Worm (Caenorhabditis elegans) whole organism, young adult: Measurements from ENCODE around the gene oac-48.
A peak's percentile ranks its signal among the peaks of the same experiment; 100 is the strongest.

ENCODE experiments used
- B0336.3 ChIP-seq: fragments of 200-800 bp; sonication (Bioruptor generic); IDR thresholded peaks from 2 replicates; pipeline ENCODE4 v1.3.6; 2022; ENCODE audit warnings: missing genetic modification characterization, missing compliant biosample characterization
- C06A6.2 ChIP-seq: fragments of 200-800 bp; sonication (Bioruptor generic); conservative IDR thresholded peaks from 2 replicates; pipeline ENCODE4 v1.3.6; 2022; ENCODE audit warnings: missing genetic modification characterization, missing compliant biosample characterization
- C17E4.6 ChIP-seq: fragments of 200-800 bp; sonication (Bioruptor generic); IDR thresholded peaks from 2 replicates; pipeline ENCODE4 v1.3.6; 2022; ENCODE audit warnings: missing genetic modification reagents, missing genetic modification characterization, missing compliant biosample characterization
- D2030.7 ChIP-seq: fragments of 200-800 bp; sonication (Bioruptor generic); IDR thresholded peaks from 2 replicates; pipeline ENCODE4 v1.3.6; 2022; ENCODE audit warnings: missing genetic modification reagents, missing genetic modification characterization, missing compliant biosample characterization
- F23B12.7 ChIP-seq: sonication (generic microtip); optimal IDR thresholded peaks from 2 replicates; lab custom pipeline; 2017; ENCODE audit warnings: missing genetic modification characterization, mild to moderate bottlenecking, missing compliant biosample characterization, antibody characterized with exemption, moderate library complexity; ENCODE audit not compliant: insufficient read depth
- F37B4.10 ChIP-seq: fragments of 200-800 bp; sonication (Bioruptor generic); IDR thresholded peaks from 2 replicates; pipeline ENCODE4 v1.3.6; 2022; ENCODE audit warnings: missing genetic modification characterization, missing compliant biosample characterization
- F49E8.2 ChIP-seq: sonication (generic microtip); optimal IDR thresholded peaks from 3 replicates; lab custom pipeline; 2017; ENCODE audit warnings: missing genetic modification characterization, mild to moderate bottlenecking, missing compliant biosample characterization, antibody characterized with exemption, moderate library complexity; ENCODE audit not compliant: insufficient read depth
- K12H6.12 ChIP-seq: fragments of 200-800 bp; sonication (Bioruptor generic); optimal IDR thresholded peaks from 2 replicates; lab custom pipeline; 2018; ENCODE audit warnings: mild to moderate bottlenecking, missing genetic modification characterization, missing compliant biosample characterization
- T26A5.8 ChIP-seq: sonication (generic microtip); optimal IDR thresholded peaks from 2 replicates; lab custom pipeline; 2016; ENCODE audit warnings: missing genetic modification characterization, missing compliant biosample characterization
- Y56A3A.18 ChIP-seq: fragments of 200-800 bp; sonication (Bioruptor generic); IDR thresholded peaks from 2 replicates; pipeline ENCODE4 v1.3.6; 2022; ENCODE audit warnings: missing genetic modification reagents, missing genetic modification characterization, missing compliant biosample characterization
- Y79H2A.3 ChIP-seq: fragments of 200-800 bp; sonication (Bioruptor generic); conservative IDR thresholded peaks from 2 replicates; pipeline ENCODE4 v1.3.6; 2022; ENCODE audit warnings: missing genetic modification reagents, missing genetic modification characterization, missing compliant biosample characterization
- Y95B8A.8 ChIP-seq: fragments of 200-800 bp; sonication (Bioruptor generic); IDR thresholded peaks from 2 replicates; pipeline ENCODE4 v1.3.6; 2022; ENCODE audit warnings: missing genetic modification reagents, missing genetic modification characterization, missing compliant biosample characterization
- ama-1 ChIP-seq, 3 experiments: fragments of 150-350 bp in 1 of 3; sonication (generic microtip) in 2 of 3; optimal IDR thresholded peaks; 2 replicates each; lab custom pipeline; 2014 to 2018; ENCODE audit warnings: missing biosample characterization in 2 of 3, missing genetic modification characterization in 2 of 3, missing genetic modification reagents in 2 of 3
- aptf-3 ChIP-seq: fragments of 200-800 bp; sonication (Bioruptor generic); IDR thresholded peaks from 2 replicates; pipeline ENCODE4 v1.3.6; 2022; ENCODE audit warnings: missing genetic modification characterization, missing compliant biosample characterization
- athp-1 ChIP-seq: sonication (generic microtip); optimal IDR thresholded peaks from 2 replicates; lab custom pipeline; 2017; ENCODE audit warnings: mild to moderate bottlenecking, missing genetic modification characterization, missing compliant biosample characterization
- attf-6 ChIP-seq: fragments of 200-800 bp; sonication (Bioruptor generic); IDR thresholded peaks from 2 replicates; pipeline ENCODE4 v1.3.6; 2022; ENCODE audit warnings: missing genetic modification reagents, missing genetic modification characterization, missing compliant biosample characterization
- cebp-2 ChIP-seq: fragments of 200-800 bp; sonication (Bioruptor generic); IDR thresholded peaks from 2 replicates; pipeline ENCODE4 v1.3.6; 2022; ENCODE audit warnings: missing genetic modification characterization, missing compliant biosample characterization
- ceh-79 ChIP-seq: sonication (generic microtip); optimal IDR thresholded peaks from 2 replicates; lab custom pipeline; 2017; ENCODE audit warnings: mild to moderate bottlenecking, missing genetic modification characterization, missing compliant biosample characterization
- chd-7 ChIP-seq: sonication (generic microtip); optimal IDR thresholded peaks from 2 replicates; lab custom pipeline; 2016; ENCODE audit warnings: mild to moderate bottlenecking, missing genetic modification characterization, moderate library complexity, missing compliant biosample characterization
- dpl-1 ChIP-seq: fragments of 150-350 bp; optimal IDR thresholded peaks from 2 replicates; lab custom pipeline; 2014; ENCODE audit warnings: missing biosample characterization, missing genetic modification reagents, missing genetic modification characterization
- egl-18 ChIP-seq: fragments of 200-800 bp; sonication (Bioruptor generic); IDR thresholded peaks from 2 replicates; pipeline ENCODE4 v1.3.6; 2022; ENCODE audit warnings: missing genetic modification reagents, missing genetic modification characterization, missing compliant biosample characterization
- egl-44 ChIP-seq: fragments of 200-800 bp; sonication (Bioruptor generic); IDR thresholded peaks from 2 replicates; pipeline ENCODE4 v1.3.6; 2022; ENCODE audit warnings: missing genetic modification reagents, missing genetic modification characterization, missing compliant biosample characterization
- fkh-3 ChIP-seq: sonication (generic microtip); optimal IDR thresholded peaks from 2 replicates; lab custom pipeline; 2016; ENCODE audit warnings: mild to moderate bottlenecking, missing genetic modification characterization, missing compliant biosample characterization
- gei-17 ChIP-seq: fragments of 200-800 bp; sonication (Bioruptor generic); optimal IDR thresholded peaks from 2 replicates; lab custom pipeline; 2018; ENCODE audit warnings: mild to moderate bottlenecking, missing genetic modification characterization, missing compliant biosample characterization
- hmg-1.2 ChIP-seq: fragments of 200-800 bp; sonication (Bioruptor generic); IDR thresholded peaks from 2 replicates; pipeline ENCODE4 v1.3.6; 2022; ENCODE audit warnings: missing genetic modification reagents, missing genetic modification characterization, missing compliant biosample characterization
- hmg-20 ChIP-seq: fragments of 200-800 bp; sonication (Bioruptor generic); IDR thresholded peaks from 2 replicates; pipeline ENCODE4 v1.3.6; 2022; ENCODE audit warnings: missing genetic modification reagents, missing genetic modification characterization, missing compliant biosample characterization
- lag-1 ChIP-seq: fragments of 200-800 bp; sonication (Bioruptor generic); IDR thresholded peaks from 2 replicates; pipeline ENCODE4 v1.3.6; 2022; ENCODE audit warnings: missing genetic modification reagents, missing genetic modification characterization, missing compliant biosample characterization
- let-526 ChIP-seq: fragments of 200-800 bp; sonication (Bioruptor generic); IDR thresholded peaks from 2 replicates; pipeline ENCODE4 v1.3.6; 2022; ENCODE audit warnings: missing genetic modification reagents, missing genetic modification characterization, missing compliant biosample characterization
- lin-26 ChIP-seq: fragments of 200-800 bp; sonication (Bioruptor generic); IDR thresholded peaks from 2 replicates; pipeline ENCODE4 v1.3.6; 2022; ENCODE audit warnings: missing genetic modification reagents, missing genetic modification characterization, missing compliant biosample characterization
- lin-54 ChIP-seq: fragments of 200-800 bp; sonication (Bioruptor generic); optimal IDR thresholded peaks from 2 replicates; lab custom pipeline; 2018; ENCODE audit warnings: mild to moderate bottlenecking, missing genetic modification characterization, missing compliant biosample characterization
- madf-3 ChIP-seq: fragments of 200-800 bp; sonication (Bioruptor generic); IDR thresholded peaks from 2 replicates; pipeline ENCODE4 v1.3.6; 2022; ENCODE audit warnings: missing genetic modification reagents, missing genetic modification characterization, missing compliant biosample characterization
- madf-8 ChIP-seq: fragments of 200-800 bp; sonication (Bioruptor generic); conservative IDR thresholded peaks from 2 replicates; pipeline ENCODE4 v1.3.6; 2022; ENCODE audit warnings: missing genetic modification reagents, missing genetic modification characterization, missing compliant biosample characterization
- mcd-1 ChIP-seq: fragments of 200-800 bp; sonication (Bioruptor generic); IDR thresholded peaks from 2 replicates; pipeline ENCODE4 v1.3.6; 2022; ENCODE audit warnings: missing genetic modification reagents, missing genetic modification characterization, missing compliant biosample characterization
- mel-28 ChIP-seq: sonication (generic microtip); optimal IDR thresholded peaks from 2 replicates; lab custom pipeline; 2016; ENCODE audit warnings: borderline replicate concordance, mild to moderate bottlenecking, missing genetic modification characterization, missing compliant biosample characterization
- nfya-1 ChIP-seq: sonication (generic microtip); optimal IDR thresholded peaks from 2 replicates; lab custom pipeline; 2017; ENCODE audit warnings: antibody characterized with exemption, missing compliant biosample characterization, missing genetic modification characterization, borderline replicate concordance; ENCODE audit not compliant: insufficient read depth
- nfyb-1 ChIP-seq: fragments of 200-800 bp; sonication (Bioruptor generic); IDR thresholded peaks from 2 replicates; pipeline ENCODE4 v1.3.6; 2022; ENCODE audit warnings: missing genetic modification reagents, missing genetic modification characterization, missing compliant biosample characterization
- nhr-179 ChIP-seq: sonication (generic microtip); optimal IDR thresholded peaks from 2 replicates; lab custom pipeline; 2016; ENCODE audit warnings: mild to moderate bottlenecking, missing genetic modification characterization, missing compliant biosample characterization
- nhr-27 ChIP-seq: fragments of 200-800 bp; sonication (Bioruptor generic); optimal IDR thresholded peaks from 2 replicates; lab custom pipeline; 2018; ENCODE audit warnings: mild to moderate bottlenecking, missing genetic modification characterization, moderate library complexity, missing compliant biosample characterization
- rcor-1 ChIP-seq: fragments of 200-800 bp; sonication (Bioruptor generic); IDR thresholded peaks from 2 replicates; pipeline ENCODE4 v1.3.6; 2022; ENCODE audit warnings: missing genetic modification reagents, missing genetic modification characterization, missing compliant biosample characterization
- rec-8 ChIP-seq, 2 experiments: sonication (generic microtip); optimal IDR thresholded peaks; 2 replicates each; lab custom pipeline; 2016; ENCODE audit warnings: mild to moderate bottlenecking in 2 of 2, missing genetic modification characterization in 2 of 2, missing genetic modification reagents in 2 of 2, missing genotype in 2 of 2, missing biosample characterization in 1 of 2, missing compliant biosample characterization in 1 of 2, moderate library complexity in 1 of 2
- snpc-3.4 ChIP-seq: sonication (generic microtip); optimal IDR thresholded peaks from 2 replicates; lab custom pipeline; 2017; ENCODE audit warnings: missing genetic modification characterization, mild to moderate bottlenecking, missing compliant biosample characterization, antibody characterized with exemption, moderate library complexity, missing genotype, missing genetic modification reagents
- snpc-4 ChIP-seq, 5 experiments: fragments of 150-350 bp in 1 of 5; sonication (generic microtip) in 4 of 5; optimal IDR thresholded peaks; 2 replicates each; lab custom pipeline; 2014 to 2018; ENCODE audit warnings: missing genetic modification characterization in 5 of 5, missing biosample characterization in 3 of 5, antibody characterized with exemption in 2 of 5, mild to moderate bottlenecking in 2 of 5, missing compliant biosample characterization in 2 of 5, missing genotype in 2 of 5, moderate library complexity in 2 of 5, missing genetic modification reagents in 1 of 5
- sptf-2 ChIP-seq: fragments of 200-800 bp; sonication (Bioruptor generic); optimal IDR thresholded peaks from 2 replicates; lab custom pipeline; 2018; ENCODE audit warnings: mild to moderate bottlenecking, missing genetic modification characterization, missing compliant biosample characterization
- tbp1 ChIP-seq: fragments of 200-800 bp; sonication (Bioruptor generic); optimal IDR thresholded peaks from 2 replicates; lab custom pipeline; 2018; ENCODE audit warnings: mild to moderate bottlenecking, missing genetic modification characterization, missing compliant biosample characterization
- tlf-1 ChIP-seq: fragments of 200-800 bp; sonication (Bioruptor generic); optimal IDR thresholded peaks from 2 replicates; lab custom pipeline; 2018; ENCODE audit warnings: mild to moderate bottlenecking, missing genetic modification characterization, missing compliant biosample characterization
- zfh-2 ChIP-seq: fragments of 200-800 bp; sonication (Bioruptor generic); conservative IDR thresholded peaks from 2 replicates; pipeline ENCODE4 v1.3.6; 2022; ENCODE audit warnings: missing genetic modification reagents, missing genetic modification characterization, missing compliant biosample characterization
- ztf-3 ChIP-seq: fragments of 200-800 bp; sonication (Bioruptor generic); optimal IDR thresholded peaks from 2 replicates; lab custom pipeline; 2018; ENCODE audit warnings: mild to moderate bottlenecking, missing genetic modification characterization, missing compliant biosample characterization

The oac-48 gene

ce11 chrIV:13701472-13701871 is 27.9 kb downstream of the oac-48 start (continued):
- TF ChIP-seq zfh-2 (no peak), Y79H2A.3 (GFP tag; lab: Robert Waterston, UW) (no peak), madf-8 (GFP tag; lab: Robert Waterston, UW) (no peak), rcor-1 (no peak), attf-6 (GFP tag; lab: Robert Waterston, UW) (peak; percentile 95), K12H6.12 (no peak), nhr-27 (tag; lab: Kevin White, UChicago) (no peak), nfyb-1 (GFP tag; lab: Robert Waterston, UW) (no peak), mel-28 (tag; lab: Kevin White, UChicago) (no peak), fkh-3 (tag; lab: Kevin White, UChicago) (no peak), athp-1 (tag; lab: Kevin White, UChicago) (peak; percentile 80), C17E4.6 (GFP tag; lab: Robert Waterston, UW) (no peak), cebp-2 (no peak; the same call in 1 of the 2 replicates), nfya-1 (tag; lab: Kevin White, UChicago) (no peak), ceh-79 (no peak), madf-3 (GFP tag; lab: Robert Waterston, UW) (no peak), rec-8 (tag; optimal IDR thresholded peaks at IDR 0.05; lab: Kevin White, UChicago) (peak; percentile 33 to 66), aptf-3 (GFP tag; lab: Robert Waterston, UW) (no peak), lag-1 (GFP tag; lab: Robert Waterston, UW) (no peak), F23B12.7 (tag; lab: Kevin White, UChicago) (peak; percentile 34), D2030.7 (GFP tag; lab: Robert Waterston, UW) (no peak), lin-26 (GFP tag; lab: Robert Waterston, UW) (peak; percentile 82), snpc-3.4 (peak; percentile 60), F49E8.2 (peak; percentile 60), sptf-2 (GFP tag; lab: Kevin White, UChicago) (no peak), tbp1 (GFP tag; lab: Kevin White, UChicago) (peak; percentile 96), F37B4.10 (GFP tag; lab: Robert Waterston, UW) (no peak), B0336.3 (GFP tag; lab: Robert Waterston, UW) (no peak), chd-7 (tag; lab: Kevin White, UChicago) (peak; percentile 64), Y95B8A.8 (GFP tag; lab: Robert Waterston, UW) (no peak), mcd-1 (no peak), lin-54 (peak; percentile 26), gei-17 (GFP tag; lab: Kevin White, UChicago) (no peak), T26A5.8 (tag; lab: Kevin White, UChicago) (no peak), ama-1 (optimal IDR thresholded peaks at IDR 0.05; lab: Kevin White, UChicago) (no peak), ama-1 (GFP tag; optimal IDR thresholded peaks at IDR 0.05; lab: Kevin White, UChicago) (peak; percentile 57 to 92), C06A6.2 (no peak), egl-44 (GFP tag; lab: Robert Waterston, UW) (no peak), hmg-20 (GFP tag; lab: Robert Waterston, UW) (no peak), ztf-3 (no peak), Y56A3A.18 (GFP tag; lab: Robert Waterston, UW) (0 out of 2 replicates have a peak, but pooled peaks have one; percentile 14), egl-18 (no peak), snpc-4 (GFP tag; optimal IDR thresholded peaks at IDR 0.05; lab: Kevin White, UChicago) (peak; percentile 86), snpc-4 (tag; optimal IDR thresholded peaks at IDR 0.05; lab: Kevin White, UChicago) (peak; percentile 4 to 96 (median 92)), let-526 (GFP tag; lab: Robert Waterston, UW) (no peak), nhr-179 (no peak), tlf-1 (no peak), dpl-1 (GFP tag; lab: Kevin White, UChicago) (no peak), hmg-1.2 (GFP tag; lab: Robert Waterston, UW) (peak; percentile 52)
